Fruit fly (Drosophila melanogaster) whole organism, embryonic: ENCODE data around the gene CG13658.

Experiments used
- Abd-B ChIP-seq: fragments of 200-800 bp; sonication (Bioruptor generic); optimal IDR thresholded peaks from 2 replicates; lab custom pipeline; 2018; ENCODE audit warnings: missing biosample characterization, mild to moderate bottlenecking, missing genetic modification characterization, moderate library complexity
- Antp ChIP-seq: fragments of 200-800 bp; sonication (Bioruptor generic); optimal IDR thresholded peaks from 3 replicates; lab custom pipeline; 2016; ENCODE audit warnings: missing biosample characterization, missing genetic modification characterization
- Bdp1 ChIP-seq: fragments of 200-800 bp; sonication (Bioruptor generic); optimal IDR thresholded peaks from 3 replicates; lab custom pipeline; 2016; ENCODE audit warnings: missing biosample characterization, missing genetic modification characterization
- CG12155 ChIP-seq: fragments of 200-800 bp; sonication (Bioruptor generic); optimal IDR thresholded peaks from 3 replicates; lab custom pipeline; 2016; ENCODE audit warnings: missing biosample characterization, missing genetic modification characterization
- CG12769 ChIP-seq: fragments of 200-800 bp; sonication (Bioruptor generic); optimal IDR thresholded peaks from 2 replicates; lab custom pipeline; 2019; ENCODE audit warnings: missing biosample characterization, mild to moderate bottlenecking, missing genetic modification characterization, moderate library complexity
- CG13287 ChIP-seq: fragments of 200-800 bp; sonication (Bioruptor generic); IDR thresholded peaks from 2 replicates; pipeline ENCODE4 v1.3.6; 2022; ENCODE audit warnings: missing biosample characterization, missing genetic modification characterization; ENCODE audit not compliant: partially characterized antibody
- CG15269 ChIP-seq: fragments of 200-800 bp; sonication (Bioruptor generic); optimal IDR thresholded peaks from 2 replicates; lab custom pipeline; 2018; ENCODE audit warnings: missing biosample characterization, mild to moderate bottlenecking, missing genetic modification characterization, moderate library complexity
- CG1602 ChIP-seq: fragments of 200-800 bp; sonication (Bioruptor generic); optimal IDR thresholded peaks from 3 replicates; lab custom pipeline; 2016; ENCODE audit warnings: missing biosample characterization, missing genetic modification characterization
- CG17186 ChIP-seq: fragments of 200-800 bp; sonication (Bioruptor generic); optimal IDR thresholded peaks from 3 replicates; lab custom pipeline; 2017; ENCODE audit warnings: missing biosample characterization, missing genetic modification reagents, missing genetic modification characterization
- CG17328 ChIP-seq: fragments of 200-800 bp; sonication (Bioruptor generic); IDR thresholded peaks from 2 replicates; pipeline ENCODE4 v1.3.6; 2022; ENCODE audit warnings: missing biosample characterization, missing genetic modification characterization
- CG17385 ChIP-seq: fragments of 200-800 bp; sonication (Bioruptor generic); optimal IDR thresholded peaks from 3 replicates; lab custom pipeline; 2018; ENCODE audit warnings: missing biosample characterization, mild to moderate bottlenecking, missing genetic modification characterization
- CG18262 ChIP-seq: fragments of 200-800 bp; optimal IDR thresholded peaks from 3 replicates; lab custom pipeline; 2019; ENCODE audit warnings: missing biosample characterization, mild to moderate bottlenecking, missing genetic modification characterization, moderate library complexity
- CG34224 ChIP-seq: fragments of 200-800 bp; sonication (Bioruptor generic); IDR thresholded peaks from 3 replicates; pipeline ENCODE4 v1.3.6; 2022; ENCODE audit warnings: missing biosample characterization, missing genetic modification characterization; ENCODE audit not compliant: partially characterized antibody
- CG43689 ChIP-seq: fragments of 200-800 bp; sonication (Bioruptor generic); IDR thresholded peaks from 2 replicates; pipeline ENCODE4 v1.3.6; 2022; ENCODE audit warnings: missing biosample characterization, missing genetic modification characterization
- CG4854 ChIP-seq: fragments of 200-800 bp; sonication (Bioruptor generic); optimal IDR thresholded peaks from 2 replicates; lab custom pipeline; 2016; ENCODE audit warnings: missing biosample characterization, missing genetic modification characterization, inconsistent platforms
- CG6254 ChIP-seq: fragments of 200-800 bp; sonication (Bioruptor generic); optimal IDR thresholded peaks from 3 replicates; lab custom pipeline; 2017; ENCODE audit warnings: mild to moderate bottlenecking, missing biosample characterization, missing genetic modification reagents, missing genetic modification characterization
- CG7987 ChIP-seq: fragments of 200-800 bp; sonication (Bioruptor generic); optimal IDR thresholded peaks from 2 replicates; lab custom pipeline; 2018; ENCODE audit warnings: missing biosample characterization, mild to moderate bottlenecking, missing genetic modification characterization, moderate library complexity
- CG8388 ChIP-seq: fragments of 200-800 bp; sonication (Bioruptor generic); optimal IDR thresholded peaks from 2 replicates; lab custom pipeline; 2019; ENCODE audit warnings: missing biosample characterization, mild to moderate bottlenecking, missing genetic modification characterization, moderate library complexity
- CG8478 ChIP-seq: fragments of >200 bp; optimal IDR thresholded peaks from 2 replicates; lab custom pipeline; 2018
- CG8944 ChIP-seq: fragments of 200-800 bp; sonication (Bioruptor generic); optimal IDR thresholded peaks from 3 replicates; lab custom pipeline; 2016; ENCODE audit warnings: missing biosample characterization, missing genetic modification characterization
- CG9215 ChIP-seq: fragments of 200-800 bp; sonication (Bioruptor generic); IDR thresholded peaks from 2 replicates; pipeline ENCODE4 v1.3.6; 2022; ENCODE audit warnings: missing biosample characterization, missing genetic modification characterization
- Dll ChIP-seq: fragments of 200-800 bp; sonication (Bioruptor generic); IDR thresholded peaks from 4 replicates; pipeline ENCODE4 v1.3.6; 2022; ENCODE audit warnings: missing biosample characterization, missing genetic modification characterization; ENCODE audit not compliant: partially characterized antibody
- Elba2 ChIP-seq: fragments of 200-800 bp; sonication (Bioruptor generic); optimal IDR thresholded peaks from 3 replicates; lab custom pipeline; 2016; ENCODE audit warnings: missing biosample characterization, missing genetic modification characterization
- Fer2 ChIP-seq: fragments of 200-800 bp; sonication (Bioruptor generic); optimal IDR thresholded peaks from 2 replicates; lab custom pipeline; 2018; ENCODE audit warnings: missing biosample characterization, mild to moderate bottlenecking, missing genetic modification characterization, moderate library complexity
- Gug ChIP-seq: fragments of 200-800 bp; sonication (Bioruptor generic); IDR thresholded peaks from 4 replicates; pipeline ENCODE4 v1.3.6; 2022; ENCODE audit warnings: missing biosample characterization, missing genetic modification characterization
- HHEX ChIP-seq: fragments of 200-800 bp; sonication (Bioruptor generic); optimal IDR thresholded peaks from 3 replicates; lab custom pipeline; 2017; ENCODE audit warnings: missing biosample characterization, mild to moderate bottlenecking, missing genetic modification characterization, missing genetic modification reagents
- Hsf ChIP-seq: fragments of 200-800 bp; sonication (Bioruptor generic); optimal IDR thresholded peaks from 3 replicates; lab custom pipeline; 2016; ENCODE audit warnings: missing biosample characterization, missing genetic modification characterization
- Mrtf ChIP-seq: fragments of 200-800 bp; sonication (Bioruptor generic); IDR thresholded peaks from 3 replicates; pipeline ENCODE4 v1.3.6; 2022; ENCODE audit warnings: missing biosample characterization, missing genetic modification characterization
- NC2β ChIP-seq: fragments of 200-800 bp; sonication (Bioruptor generic); optimal IDR thresholded peaks from 2 replicates; lab custom pipeline; 2016; ENCODE audit warnings: missing biosample characterization, missing genetic modification characterization
- Ptx1 ChIP-seq: fragments of 200-800 bp; sonication (Bioruptor generic); IDR thresholded peaks from 2 replicates; pipeline ENCODE4 v1.3.6; 2022; ENCODE audit warnings: missing biosample characterization, missing genetic modification characterization
- Ravus ChIP-seq: fragments of 200-800 bp; sonication (Bioruptor generic); IDR thresholded peaks from 2 replicates; pipeline ENCODE4 v1.3.6; 2022; ENCODE audit warnings: missing biosample characterization, missing genetic modification characterization
- Rfx ChIP-seq: fragments of 200-800 bp; sonication (Bioruptor generic); IDR thresholded peaks from 2 replicates; pipeline ENCODE4 v1.3.6; 2022; ENCODE audit warnings: missing biosample characterization, missing genetic modification characterization
- Tbp ChIP-seq: fragments of >200 bp; optimal IDR thresholded peaks from 2 replicates; lab custom pipeline; 2018; ENCODE audit warnings: missing biosample characterization, missing genetic modification characterization
- Vsx1 ChIP-seq: fragments of 200-800 bp; sonication (Bioruptor generic); optimal IDR thresholded peaks from 2 replicates; lab custom pipeline; 2017; ENCODE audit warnings: missing biosample characterization, mild to moderate bottlenecking, missing genetic modification characterization, missing genetic modification reagents
- YL-1 ChIP-seq: fragments of 200-800 bp; sonication (Bioruptor generic); optimal IDR thresholded peaks from 3 replicates; lab custom pipeline; 2017; ENCODE audit warnings: missing biosample characterization, mild to moderate bottlenecking, missing genetic modification characterization
- ase ChIP-seq: fragments of 200-800 bp; sonication (Bioruptor generic); IDR thresholded peaks from 3 replicates; pipeline ENCODE4 v1.3.6; 2022; ENCODE audit warnings: missing biosample characterization, missing genetic modification characterization
- cato ChIP-seq: fragments of 200-800 bp; sonication (Bioruptor generic); optimal IDR thresholded peaks from 2 replicates; lab custom pipeline; 2016; ENCODE audit warnings: missing biosample characterization, missing genetic modification characterization, borderline replicate concordance
- ewg ChIP-seq: fragments of 200-800 bp; sonication (Bioruptor generic); optimal IDR thresholded peaks from 3 replicates; lab custom pipeline; 2017; ENCODE audit warnings: mild to moderate bottlenecking, missing biosample characterization, missing genetic modification reagents, missing genetic modification characterization
- fru ChIP-seq: fragments of >200 bp; optimal IDR thresholded peaks from 2 replicates; lab custom pipeline; 2017
- gce ChIP-seq: fragments of 200-800 bp; sonication (Bioruptor generic); IDR thresholded peaks from 3 replicates; pipeline ENCODE4 v1.3.6; 2022; ENCODE audit warnings: missing biosample characterization, missing genetic modification characterization
- grn ChIP-seq: fragments of 200-800 bp; sonication (Bioruptor generic); optimal IDR thresholded peaks from 3 replicates; lab custom pipeline; 2017; ENCODE audit warnings: missing biosample characterization, missing genetic modification characterization
- hb ChIP-seq: fragments of 200-800 bp; sonication (Bioruptor generic); IDR thresholded peaks from 3 replicates; pipeline ENCODE4 v1.3.6; 2022; ENCODE audit warnings: missing biosample characterization, missing genetic modification characterization; ENCODE audit not compliant: partially characterized antibody
- hth ChIP-seq: fragments of >200 bp; optimal IDR thresholded peaks from 2 replicates; lab custom pipeline; 2017; ENCODE audit warnings: inconsistent platforms
- insv ChIP-seq, 2 experiments: fragments of 200-800 bp; sonication (Bioruptor generic); optimal IDR thresholded peaks; 3 replicates each; lab custom pipeline; 2016 to 2018; ENCODE audit warnings: missing biosample characterization in 2 of 2, missing genetic modification characterization in 2 of 2
- kni ChIP-seq: fragments of 200-800 bp; sonication (Bioruptor generic); optimal IDR thresholded peaks from 3 replicates; lab custom pipeline; 2017; ENCODE audit warnings: mild to moderate bottlenecking, missing biosample characterization, missing genetic modification reagents, missing genetic modification characterization
- lmd ChIP-seq: fragments of 200-800 bp; sonication (Bioruptor generic); IDR thresholded peaks from 2 replicates; pipeline ENCODE4 v1.3.6; 2022; ENCODE audit warnings: missing biosample characterization, missing genetic modification characterization
- pzg ChIP-seq: fragments of 200-800 bp; sonication (Bioruptor generic); optimal IDR thresholded peaks from 3 replicates; lab custom pipeline; 2018; ENCODE audit warnings: missing biosample characterization, mild to moderate bottlenecking, missing genetic modification characterization, moderate library complexity
- sisA ChIP-seq: fragments of 200-800 bp; sonication (Bioruptor generic); IDR thresholded peaks from 2 replicates; pipeline ENCODE4 v1.3.6; 2022; ENCODE audit warnings: missing biosample characterization, missing genetic modification characterization
- stwl ChIP-seq: fragments of 200-800 bp; sonication (Bioruptor generic); optimal IDR thresholded peaks from 3 replicates; lab custom pipeline; 2018; ENCODE audit warnings: missing biosample characterization, mild to moderate bottlenecking, missing genetic modification characterization, moderate library complexity
- tup ChIP-seq: fragments of 200-800 bp; sonication (Bioruptor generic); optimal IDR thresholded peaks from 2 replicates; lab custom pipeline; 2016; ENCODE audit warnings: missing biosample characterization, mild to moderate bottlenecking, missing genetic modification characterization, moderate library complexity
- wor ChIP-seq: fragments of 200-800 bp; sonication (Bioruptor generic); IDR thresholded peaks from 2 replicates; pipeline ENCODE4 v1.3.6; 2022; ENCODE audit warnings: missing biosample characterization, missing genetic modification characterization
- yki ChIP-seq: fragments of >200 bp; optimal IDR thresholded peaks from 3 replicates; lab custom pipeline; 2018

Gene CG13658

DNA sequence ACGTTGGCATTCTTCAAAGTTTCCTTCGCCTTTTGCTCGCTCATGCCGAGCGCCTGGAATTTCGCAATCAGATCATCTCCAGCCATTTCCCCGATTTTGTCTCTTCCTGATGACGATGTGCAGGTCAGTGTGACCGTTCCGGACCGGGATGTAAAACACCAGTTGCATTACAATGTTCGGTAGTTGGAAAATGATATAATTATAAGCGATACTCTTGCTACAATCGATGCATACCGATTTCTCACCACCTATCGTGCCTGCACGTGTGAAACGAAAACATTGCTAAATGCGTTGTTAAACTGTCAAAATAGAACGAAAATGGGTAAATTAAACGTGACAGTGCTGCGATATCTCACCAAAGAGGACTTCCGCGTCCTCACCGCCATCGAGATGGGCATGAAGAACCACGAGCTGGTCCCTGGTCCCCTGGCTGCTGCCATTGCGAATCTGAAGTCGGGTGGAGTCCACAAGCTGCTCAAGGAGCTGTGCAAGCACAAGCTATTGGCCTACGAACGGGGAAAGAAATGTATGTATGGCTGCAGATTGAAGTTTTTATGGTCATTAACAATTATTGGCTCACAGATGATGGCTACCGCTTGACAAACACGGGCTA, 21.6 kb upstream of the CG13658 start, which contains the start of the genes GlnRS and RIOK2 (continued):
- TF ChIP-seq wor (no peak), CG34224 (GFP tag; lab: Robert Waterston, UW) (peak; percentile 97), sisA (GFP tag; lab: Robert Waterston, UW) (no peak), CG8478 (lab: Kevin White, UChicago) (no peak), Vsx1 (GFP tag; lab: Kevin White, UChicago) (no peak), hb (GFP tag; lab: Robert Waterston, UW) (peak; percentile 93), CG15269 (tag; lab: Kevin White, UChicago) (no peak), Dll (GFP tag; lab: Robert Waterston, UW) (peak; percentile 95), CG17328 (GFP tag; lab: Robert Waterston, UW) (no peak), ewg (GFP tag; lab: Kevin White, UChicago) (no peak), HHEX (no peak), CG8388 (GFP tag; lab: Kevin White, UChicago) (no peak), Antp (GFP tag; lab: Kevin White, UChicago) (no peak), CG7987 (GFP tag; lab: Kevin White, UChicago) (peak; percentile 49), stwl (tag; lab: Kevin White, UChicago) (peak; percentile 95), fru (lab: Kevin White, UChicago) (no peak), yki (lab: Kevin White, UChicago) (no peak), Tbp (GFP tag; lab: Kevin White, UChicago) (peak; percentile 12), CG6254 (GFP tag; lab: Kevin White, UChicago) (no peak), Bdp1 (GFP tag; lab: Kevin White, UChicago) (no peak), gce (GFP tag; lab: Robert Waterston, UW) (no peak), Ravus (GFP tag; lab: Robert Waterston, UW) (no peak), Ptx1 (GFP tag; lab: Robert Waterston, UW) (no peak), CG17385 (no peak), grn (GFP tag; lab: Kevin White, UChicago) (peak; percentile 7), insv (GFP tag; optimal IDR thresholded peaks at IDR 0.05; lab: Kevin White, UChicago) (no peak), lmd (GFP tag; lab: Robert Waterston, UW) (no peak), CG9215 (GFP tag; lab: Robert Waterston, UW) (no peak), cato (GFP tag; lab: Kevin White, UChicago) (no peak), Elba2 (no peak), CG4854 (GFP tag; lab: Kevin White, UChicago) (no peak), NC2β (GFP tag; lab: Kevin White, UChicago) (peak; percentile 45), CG8944 (GFP tag; lab: Kevin White, UChicago) (no peak), CG43689 (GFP tag; lab: Robert Waterston, UW) (no peak), CG13287 (GFP tag; lab: Robert Waterston, UW) (peak; percentile 99), pzg (peak; percentile 98), Abd-B (GFP tag; lab: Kevin White, UChicago) (no peak), kni (no peak), CG12769 (tag; lab: Kevin White, UChicago) (no peak), Hsf (GFP tag; lab: Kevin White, UChicago) (peak; percentile 35), Gug (GFP tag; lab: Robert Waterston, UW) (no peak), CG17186 (GFP tag; lab: Kevin White, UChicago) (peak; percentile 77), ase (GFP tag; lab: Robert Waterston, UW) (no peak), Fer2 (tag; lab: Kevin White, UChicago) (no peak), Rfx (GFP tag; lab: Robert Waterston, UW) (peak; percentile 52), Mrtf (GFP tag; lab: Robert Waterston, UW) (no peak), CG18262 (tag; lab: Kevin White, UChicago) (no peak), CG1602 (GFP tag; lab: Kevin White, UChicago) (no peak), tup (GFP tag; lab: Kevin White, UChicago) (no peak), YL-1 (GFP tag; lab: Kevin White, UChicago) (peak; percentile 98), CG12155 (GFP tag; lab: Kevin White, UChicago) (no peak), hth (lab: Kevin White, UChicago) (no peak)
